Worm (Caenorhabditis elegans): Measurements from ENCODE around the gene dhs-11.

dhs-11 gene

ce11 chrIII:10621208-10621607 is 21.5 kb downstream of the dhs-11 start, which contains the start of the genes lron-10 and hpr-9 (continued):
- TF ChIP-seq lin-26 (GFP tag; IDR thresholded peaks at IDR 0.05) (peak; percentile 53; the same call in 1 of the 2 replicates), attf-5 (GFP tag; optimal IDR thresholded peaks at IDR 0.05) (peak; percentile 66), Y53F4B.3 (GFP tag; IDR thresholded peaks at IDR 0.05) (no peak), lag-1 (GFP tag; IDR thresholded peaks at IDR 0.05) (no peak), hmg-20 (GFP tag; IDR thresholded peaks at IDR 0.05) (0 out of 2 replicates have a peak, but pooled peaks have one; percentile 40), ekl-4 (GFP tag; IDR thresholded peaks at IDR 0.05) (no peak; the same call in 1 of the 2 replicates), F52B5.7 (tag; optimal IDR thresholded peaks at IDR 0.05) (no peak), snpc-1.1 (tag; optimal IDR thresholded peaks at IDR 0.05; ENCODE audit: insufficient read depth) (no peak), mes-4 (tag; optimal IDR thresholded peaks at IDR 0.05) (no peak), tbp1 (GFP tag; optimal IDR thresholded peaks at IDR 0.05) (peak; percentile 54), let-526 (GFP tag; IDR thresholded peaks at IDR 0.05) (peak; percentile 48; the same call in 1 of the 2 replicates), Y53G8AR.9 (GFP tag; conservative IDR thresholded peaks at IDR 0.05) (peak; percentile 73; the same call in 1 of the 2 replicates), rpc-1 (optimal IDR thresholded peaks at IDR 0.05) (no peak), rpc-1 (tag; optimal IDR thresholded peaks at IDR 0.05) (no peak), ets-4 (GFP tag; optimal IDR thresholded peaks at IDR 0.05) (no peak), lsy-27 (tag; optimal IDR thresholded peaks at IDR 0.05; ENCODE audit: borderline replicate concordance, insufficient read depth) (no peak), ceh-27 (GFP tag; optimal IDR thresholded peaks at IDR 0.05) (peak; percentile 77), egl-18 (GFP tag; IDR thresholded peaks at IDR 0.05) (0 out of 2 replicates have a peak, but pooled peaks have one; percentile 23), T07F8.4 (tag; optimal IDR thresholded peaks at IDR 0.05) (no peak), hmg-1.2 (GFP tag; IDR thresholded peaks at IDR 0.05) (0 out of 2 replicates have a peak, but pooled peaks have one; percentile 30), F22D6.2 (tag; optimal IDR thresholded peaks at IDR 0.05) (peak; percentile 72), ztf-22 (GFP tag; optimal IDR thresholded peaks at IDR 0.05) (peak; percentile 42), C17E4.6 (GFP tag; IDR thresholded peaks at IDR 0.05) (0 out of 2 replicates have a peak, but pooled peaks have one; percentile 64), nhr-80 (tag; optimal IDR thresholded peaks at IDR 0.05) (peak; percentile 11), snpc-1.3 (tag; optimal IDR thresholded peaks at IDR 0.05; ENCODE audit: insufficient read depth) (peak; percentile 44), athp-1 (tag; optimal IDR thresholded peaks at IDR 0.05) (peak; percentile 80), ztf-6 (GFP tag; IDR thresholded peaks at IDR 0.05) (0 out of 2 replicates have a peak, but pooled peaks have one; percentile 27), lin-40 (tag; optimal IDR thresholded peaks at IDR 0.05) (peak; percentile 86), K11D2.4 (GFP tag; IDR thresholded peaks at IDR 0.05) (peak; percentile 84), xnd-1 (tag; optimal IDR thresholded peaks at IDR 0.05) (peak; percentile 25), nhr-120 (GFP tag; IDR thresholded peaks at IDR 0.05) (no peak), nfya-2 (GFP tag; IDR thresholded peaks at IDR 0.05) (no peak), madf-10 (tag; optimal IDR thresholded peaks at IDR 0.05) (peak; percentile 73), lir-1 (GFP tag; conservative IDR thresholded peaks at IDR 0.05) (peak; percentile 84), madf-8 (GFP tag; conservative IDR thresholded peaks at IDR 0.05) (peak; percentile 39), rec-8 (tag; optimal IDR thresholded peaks at IDR 0.05) (peak; percentile 42 to 78), ama-1 (optimal IDR thresholded peaks at IDR 0.05) (no peak), ama-1 (GFP tag; optimal IDR thresholded peaks at IDR 0.05) (no peak), egrh-3 (GFP tag; IDR thresholded peaks at IDR 0.05) (no peak; the same call in 1 of the 2 replicates), egl-44 (GFP tag; IDR thresholded peaks at IDR 0.05) (no peak), hlh-26 (GFP tag; conservative IDR thresholded peaks at IDR 0.05) (no peak), mxl-1 (tag; optimal IDR thresholded peaks at IDR 0.05) (no peak), zfh-2 (GFP tag; conservative IDR thresholded peaks at IDR 0.05) (peak; percentile 60), ztf-25 (GFP tag; IDR thresholded peaks at IDR 0.05) (no peak), him-1 (tag; optimal IDR thresholded peaks at IDR 0.05) (peak; percentile 58), F33H1.4 (GFP tag; IDR thresholded peaks at IDR 0.05) (peak; percentile 67), mel-28 (tag; optimal IDR thresholded peaks at IDR 0.05; ENCODE audit: borderline replicate concordance) (peak; percentile 69), unc-62 (GFP tag; optimal IDR thresholded peaks at IDR 0.05) (no peak), tbx-9 (tag; optimal IDR thresholded peaks at IDR 0.05; ENCODE audit: borderline replicate concordance) (no peak)
